Fruit fly (Drosophila melanogaster) whole organism: ENCODE data around the gene Rbf.

Source experiments
- CG8478 ChIP-seq: fragments of >200 bp; optimal IDR thresholded peaks from 2 replicates; lab custom pipeline; 2018; ENCODE audit warnings: inconsistent platforms
- Dll ChIP-seq: fragments of >200 bp; optimal IDR thresholded peaks from 2 replicates; lab custom pipeline; 2017
- EcR ChIP-seq, 2 experiments: fragments of >200 bp; optimal IDR thresholded peaks; 2 replicates each; lab custom pipeline; 2017; ENCODE audit warnings: missing biosample characterization in 2 of 2, missing genetic modification characterization in 2 of 2, missing genetic modification reagents in 2 of 2
- pan ChIP-seq: fragments of >200 bp; optimal IDR thresholded peaks from 2 replicates; lab custom pipeline; 2017
- psq ChIP-seq: fragments of >200 bp; optimal IDR thresholded peaks from 2 replicates; lab custom pipeline; 2017
- usp ChIP-seq: fragments of >200 bp; optimal IDR thresholded peaks from 2 replicates; lab custom pipeline; 2017; ENCODE audit warnings: missing biosample characterization, missing genetic modification characterization, mixed read lengths

Rbf gene

dm6 chrX:767928-768327 lies 33.4 kb downstream of the Rbf start:
- TF ChIP-seq Dll (lab: Kevin White, UChicago) = no peak
- no peak for TF ChIP-seq EcR (GFP tag; optimal IDR thresholded peaks at IDR 0.05; lab: Kevin White, UChicago)
- no peak for TF ChIP-seq pan
- TF ChIP-seq psq (lab: Kevin White, UChicago) = no peak
- no peak for TF ChIP-seq usp (GFP tag; lab: Kevin White, UChicago)
- TF ChIP-seq CG8478 (lab: Kevin White, UChicago) = no peak

DNA sequence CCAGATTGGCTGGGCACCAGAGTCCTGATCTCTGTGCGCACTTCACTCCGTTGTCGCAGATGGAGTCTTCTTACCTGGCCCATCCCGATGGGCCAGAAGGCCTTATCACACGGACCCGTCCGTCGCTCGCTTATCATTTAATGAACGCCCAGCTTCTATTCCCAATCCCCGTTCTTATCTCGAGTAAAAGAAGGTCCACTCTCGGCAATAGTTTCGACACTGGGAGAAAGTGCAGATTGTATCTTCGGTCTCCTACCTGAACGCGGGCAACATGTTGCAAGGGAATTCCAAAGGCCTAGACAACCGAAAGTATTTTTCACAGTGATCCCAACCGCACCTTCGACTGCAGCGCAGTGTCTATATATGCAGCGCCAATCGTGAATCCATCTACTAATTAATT lies 35.2 kb downstream of the Rbf start:
- TF ChIP-seq pan (no peak), EcR (GFP tag; optimal IDR thresholded peaks at IDR 0.05; lab: Kevin White, UChicago) (no peak)

dm6 chrX:765039-765508 lies 36.2 kb downstream of the Rbf start, which contains the start of gene RpL22:
Gene RpL22, minus strand, starts transcription at chrX:765130.
- TF ChIP-seq Dll (lab: Kevin White, UChicago) (no peak), EcR (GFP tag; optimal IDR thresholded peaks at IDR 0.05; lab: Kevin White, UChicago) (no peak), usp (GFP tag; lab: Kevin White, UChicago) (no peak), CG8478 (lab: Kevin White, UChicago) (no peak), pan (no peak)

dm6 chrX:762047-762446 lies 39.2 kb downstream of the Rbf start:
- TF ChIP-seq usp (GFP tag; lab: Kevin White, UChicago) (no peak), EcR (GFP tag; optimal IDR thresholded peaks at IDR 0.05; lab: Kevin White, UChicago) (no peak), CG8478 (lab: Kevin White, UChicago) (no peak), Dll (lab: Kevin White, UChicago) (no peak), psq (lab: Kevin White, UChicago) (no peak), pan (no peak)

DNA sequence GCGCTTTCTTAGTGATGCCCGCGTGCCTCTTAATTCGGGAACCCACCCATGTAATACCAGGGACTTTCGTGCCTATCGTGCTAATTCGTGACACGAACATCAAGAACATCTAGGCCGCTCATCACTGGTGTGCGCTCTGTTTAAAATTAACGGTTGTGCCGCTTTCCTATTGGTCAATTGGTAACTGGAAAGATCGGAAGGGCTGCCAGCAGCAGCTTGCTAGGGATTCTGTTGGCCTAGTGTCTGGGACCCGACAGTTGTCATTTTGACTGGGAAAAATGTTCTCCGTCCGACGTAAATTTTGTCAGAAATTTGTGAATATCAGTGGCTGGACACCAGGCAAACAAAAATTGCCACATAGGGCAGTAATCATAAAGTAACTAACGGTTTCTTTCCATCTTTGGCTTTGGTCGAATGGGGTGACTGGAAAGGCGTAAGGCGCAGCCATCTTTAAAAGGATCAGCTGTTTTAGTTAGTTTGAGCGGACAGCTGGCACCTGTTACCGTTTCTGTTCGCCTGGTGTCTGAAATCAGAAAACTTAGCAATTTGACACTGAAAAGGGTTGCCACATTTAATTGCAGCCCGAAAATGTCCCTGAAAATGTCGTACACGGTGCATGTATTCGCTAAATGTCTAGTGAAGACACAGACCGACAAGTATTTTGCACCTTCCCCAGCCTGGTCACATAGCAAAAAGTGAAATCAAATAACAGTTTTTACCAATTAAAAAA lies 42.2 kb downstream of the Rbf start, which contains the start of gene CG5273:
Gene CG5273 (plus strand): TSS at position 703 of the 730 bp plus-strand sequence.
- TF ChIP-seq pan (no peak), EcR (GFP tag; optimal IDR thresholded peaks at IDR 0.05; lab: Kevin White, UChicago) (no peak), psq (lab: Kevin White, UChicago) (no peak), Dll (lab: Kevin White, UChicago) (no peak), CG8478 (lab: Kevin White, UChicago) (no peak)

DNA sequence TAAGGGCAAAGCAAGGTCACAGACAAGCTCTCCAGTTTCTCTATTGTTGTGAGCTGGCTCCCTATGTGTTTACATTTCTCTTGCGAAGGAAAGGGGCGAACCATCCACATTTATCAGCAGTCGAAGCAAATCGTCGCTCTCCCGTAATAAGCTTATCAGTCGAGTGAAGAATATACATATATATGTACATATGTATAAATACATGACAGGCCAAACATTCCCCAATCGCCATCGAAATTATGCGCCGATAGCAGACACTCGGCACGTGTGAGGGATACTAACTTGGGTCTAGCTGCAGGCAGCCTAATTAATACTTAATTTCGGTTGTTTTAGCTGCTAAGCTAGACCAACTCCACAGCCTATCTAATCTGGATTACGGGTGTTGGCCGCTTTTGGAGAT lies 44.4 kb downstream of the Rbf start:
- TF ChIP-seq psq (lab: Kevin White, UChicago) (no peak), EcR (GFP tag; optimal IDR thresholded peaks at IDR 0.05; lab: Kevin White, UChicago) (no peak), CG8478 (lab: Kevin White, UChicago) (no peak), usp (GFP tag; lab: Kevin White, UChicago) (no peak), pan (no peak), Dll (lab: Kevin White, UChicago) (no peak)

DNA sequence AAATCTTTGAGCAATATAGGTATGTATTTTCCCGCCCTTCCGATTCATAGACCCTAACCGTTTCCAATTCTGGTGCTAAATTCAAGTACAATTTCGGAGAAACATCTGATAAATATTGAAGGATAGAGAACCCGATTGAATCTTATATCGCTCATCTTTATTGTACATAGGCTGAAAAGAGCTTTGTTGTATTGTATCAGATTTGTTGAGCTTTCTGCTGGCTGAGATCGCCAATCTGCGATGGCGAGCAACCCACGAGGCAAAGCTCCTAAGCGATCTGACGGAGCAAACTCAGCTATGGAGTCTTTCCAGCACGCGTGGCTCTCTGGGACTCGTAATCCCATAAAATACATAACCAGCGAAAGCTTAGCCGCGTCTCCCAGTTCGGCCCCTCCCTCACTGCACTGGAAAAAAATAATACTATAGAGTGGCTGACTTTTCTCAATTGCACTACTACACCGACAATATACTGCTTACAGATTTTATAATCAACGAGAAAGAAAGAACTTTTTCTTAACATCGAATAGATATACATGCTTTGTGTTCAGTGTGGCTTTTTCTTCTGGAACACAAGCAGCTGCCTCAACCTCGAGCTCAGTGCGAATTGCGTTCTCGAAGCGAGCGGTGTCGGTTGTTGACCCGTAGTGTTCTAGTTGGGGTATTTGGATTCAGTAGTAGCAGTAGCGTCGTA lies 45.5 kb downstream of the Rbf start:
- TF ChIP-seq EcR (GFP tag; optimal IDR thresholded peaks at IDR 0.05; lab: Kevin White, UChicago) (peak in 1 of 2 experiments; percentile 73), psq (lab: Kevin White, UChicago) (no peak)

dm6 chrX:753553-753952 lies 47.7 kb downstream of the Rbf start, which contains the start of gene CG13361:
Gene CG13361, minus strand, starts transcription at chrX:753653.
- no peak for TF ChIP-seq psq (lab: Kevin White, UChicago)
- no peak for TF ChIP-seq pan
- no peak for TF ChIP-seq Dll (lab: Kevin White, UChicago)
- no peak for TF ChIP-seq CG8478 (lab: Kevin White, UChicago)
- no peak for TF ChIP-seq EcR (GFP tag; optimal IDR thresholded peaks at IDR 0.05; lab: Kevin White, UChicago)
- TF ChIP-seq usp (GFP tag; lab: Kevin White, UChicago) = no peak

dm6 chrX:751201-751600 lies 50.1 kb downstream of the Rbf start, which contains the start of gene CG13362:
Gene CG13362, minus strand, starts transcription at chrX:751301.
- TF ChIP-seq usp (GFP tag; lab: Kevin White, UChicago) = no peak
- TF ChIP-seq Dll (lab: Kevin White, UChicago) = no peak
- TF ChIP-seq psq (lab: Kevin White, UChicago) = no peak

DNA sequence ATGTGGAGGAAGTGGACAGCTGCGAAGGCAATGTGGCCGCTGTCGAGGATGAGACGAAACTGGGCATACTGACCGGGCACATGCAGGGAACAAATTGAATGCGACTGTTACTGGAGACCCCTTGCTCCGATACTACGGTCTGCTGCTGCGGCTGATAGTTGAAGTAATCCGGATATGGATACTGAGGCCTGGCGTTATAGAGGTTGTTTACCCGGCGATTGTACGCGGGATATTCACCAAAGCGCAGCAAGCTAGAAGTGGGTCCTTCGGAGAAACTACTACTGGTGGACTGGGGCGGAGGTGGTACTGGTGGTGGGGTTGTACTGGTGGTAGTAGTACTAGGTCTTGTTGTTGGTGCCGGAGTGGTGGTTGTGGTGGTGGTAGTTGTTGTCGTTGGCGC lies 51.2 kb downstream of the Rbf start, which contains the start of gene CG5254:
Gene CG5254 (plus strand): TSS at position 301 of the 400 bp plus-strand sequence.
- TF ChIP-seq usp (GFP tag; lab: Kevin White, UChicago) (no peak), EcR (GFP tag; optimal IDR thresholded peaks at IDR 0.05; lab: Kevin White, UChicago) (no peak), psq (lab: Kevin White, UChicago) (no peak), pan (no peak), CG8478 (lab: Kevin White, UChicago) (no peak), Dll (lab: Kevin White, UChicago) (no peak)
